Worm (Caenorhabditis elegans) whole organism, L3 larva: ENCODE results near the gene Y32B12B.8.

Source experiments
- ama-1 ChIP-seq: fragments of 150-350 bp; optimal IDR thresholded peaks from 2 replicates; lab custom pipeline; 2018
- daf-12 ChIP-seq: fragments of 150-350 bp; optimal IDR thresholded peaks from 2 replicates; lab custom pipeline; 2014; ENCODE audit warnings: missing biosample characterization, missing genetic modification reagents, missing genetic modification characterization
- egl-27 ChIP-seq: sonication (generic microtip); optimal IDR thresholded peaks from 4 replicates; lab custom pipeline; 2017; ENCODE audit warnings: missing biosample characterization, missing genetic modification reagents, missing genetic modification characterization
- elt-2 ChIP-seq: sonication (generic microtip); optimal IDR thresholded peaks from 2 replicates; lab custom pipeline; 2016; ENCODE audit warnings: missing genetic modification reagents, mild to moderate bottlenecking, missing genetic modification characterization, missing compliant biosample characterization
- elt-3 ChIP-seq, 3 experiments: fragments of 150-350 bp in 1 of 3; sonication (generic microtip) in 2 of 3; optimal IDR thresholded peaks; 2 replicates in 2 of 3; 4 replicates in 1 of 3; lab custom pipeline; 2014 to 2017; ENCODE audit warnings: missing biosample characterization in 3 of 3, missing genetic modification characterization in 3 of 3
- eor-1 ChIP-seq, 2 experiments: fragments of 150-350 bp; optimal IDR thresholded peaks; 2 replicates each; lab custom pipeline; 2014 to 2018; ENCODE audit warnings: missing biosample characterization in 2 of 2, missing genetic modification characterization in 2 of 2
- fos-1 ChIP-seq: fragments of 150-350 bp; optimal IDR thresholded peaks from 2 replicates; lab custom pipeline; 2014; ENCODE audit warnings: missing biosample characterization, missing genetic modification characterization
- nfya-1 ChIP-seq: sonication (generic microtip); optimal IDR thresholded peaks from 2 replicates; lab custom pipeline; 2017; ENCODE audit warnings: missing genetic modification characterization, mild to moderate bottlenecking, missing compliant biosample characterization, antibody characterized with exemption, moderate library complexity; ENCODE audit not compliant: insufficient read depth
- nhr-12 ChIP-seq: fragments of 150-350 bp; optimal IDR thresholded peaks from 2 replicates; lab custom pipeline; 2014; ENCODE audit warnings: missing biosample characterization, missing genetic modification characterization
- nhr-237 ChIP-seq: fragments of 150-350 bp; optimal IDR thresholded peaks from 2 replicates; lab custom pipeline; 2014; ENCODE audit warnings: missing biosample characterization, missing genetic modification characterization
- nhr-77 ChIP-seq: fragments of 150-350 bp; optimal IDR thresholded peaks from 2 replicates; lab custom pipeline; 2014; ENCODE audit warnings: missing biosample characterization, missing genetic modification characterization
- unc-39 ChIP-seq: sonication (generic microtip); optimal IDR thresholded peaks from 4 replicates; lab custom pipeline; 2017; ENCODE audit warnings: missing biosample characterization, missing genetic modification characterization
- unc-62 ChIP-seq: fragments of 150-350 bp; sonication (generic microtip); optimal IDR thresholded peaks from 4 replicates; lab custom pipeline; 2014; ENCODE audit warnings: missing biosample characterization, missing genetic modification reagents, missing genetic modification characterization
- zag-1 ChIP-seq: fragments of 150-350 bp; optimal IDR thresholded peaks from 2 replicates; lab custom pipeline; 2014; ENCODE audit warnings: missing biosample characterization, missing genetic modification characterization

DNA sequence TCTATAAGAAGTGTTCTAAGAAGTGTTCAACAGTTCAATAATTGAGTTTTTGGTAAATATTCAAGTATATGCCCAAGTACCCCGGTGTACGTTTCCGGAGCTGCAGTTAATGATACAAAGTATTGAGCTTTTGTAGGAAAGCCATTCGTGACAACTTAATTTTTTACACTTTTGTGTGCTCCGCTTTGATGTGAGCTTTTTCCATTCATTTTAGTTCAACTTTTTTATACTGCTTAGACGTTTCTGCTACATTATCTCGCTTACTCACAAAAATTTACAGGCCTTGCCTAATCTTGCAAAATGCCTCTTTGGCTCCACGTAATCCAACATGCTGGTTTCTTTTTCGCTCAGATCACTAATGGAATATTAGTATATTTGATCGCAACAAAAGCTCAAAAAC, 40.6 kb downstream of the Y32B12B.8 start, which contains the start of gene str-151:
- TF ChIP-seq fos-1 (tag; lab: Kevin White, UChicago), result no peak
- no peak for TF ChIP-seq zag-1 (tag; lab: Kevin White, UChicago)
- no peak for TF ChIP-seq ama-1
- TF ChIP-seq elt-2 (tag; lab: Kevin White, UChicago), result no peak
- no peak for TF ChIP-seq unc-62
- TF ChIP-seq nhr-12 (tag; lab: Kevin White, UChicago), result no peak
- no peak for TF ChIP-seq nfya-1
- TF ChIP-seq unc-39 (tag; lab: Kevin White, UChicago), result no peak
- TF ChIP-seq eor-1 (tag; optimal IDR thresholded peaks at IDR 0.05; lab: Kevin White, UChicago), result no peak
- TF ChIP-seq nhr-77 (tag; lab: Kevin White, UChicago), result no peak
- no peak for TF ChIP-seq egl-27 (tag; lab: Kevin White, UChicago)
- no peak for TF ChIP-seq elt-3 (tag; optimal IDR thresholded peaks at IDR 0.05; lab: Kevin White, UChicago)
- no peak for TF ChIP-seq nhr-237 (tag; lab: Kevin White, UChicago)
- no peak for TF ChIP-seq daf-12
